Worm (Caenorhabditis elegans): Measurements from ENCODE around the gene R05H5.4.

ce11 chrII:10189369-10189768 lies 10.4 kb downstream of the R05H5.4 start, which contains the start of gene cdc-25.4:
- TF ChIP-seq ceh-63 (GFP tag; optimal IDR thresholded peaks at IDR 0.05) = no peak
- no peak for TF ChIP-seq unc-130 (tag; optimal IDR thresholded peaks at IDR 0.05)
- TF ChIP-seq ztf-11 (tag; optimal IDR thresholded peaks at IDR 0.05) = no peak
- no peak for TF ChIP-seq nhr-11 (tag; optimal IDR thresholded peaks at IDR 0.05)
